Worm (Caenorhabditis elegans) whole organism, L3 larva: ENCODE results near the gene cchl-1.

Experiments used
- R02D3.7 ChIP-seq: fragments of 150-350 bp; optimal IDR thresholded peaks from 2 replicates; lab custom pipeline; 2014; ENCODE audit warnings: missing biosample characterization, missing genetic modification characterization
- aly-2 ChIP-seq: fragments of 150-350 bp; optimal IDR thresholded peaks from 2 replicates; lab custom pipeline; 2014; ENCODE audit warnings: missing biosample characterization, missing genetic modification characterization
- ama-1 ChIP-seq: fragments of 150-350 bp; optimal IDR thresholded peaks from 2 replicates; lab custom pipeline; 2018
- ceh-28 ChIP-seq: fragments of 150-350 bp; optimal IDR thresholded peaks from 2 replicates; lab custom pipeline; 2014; ENCODE audit warnings: missing biosample characterization, missing genetic modification reagents, missing genetic modification characterization
- ceh-9 ChIP-seq: sonication (generic microtip); optimal IDR thresholded peaks from 2 replicates; lab custom pipeline; 2018; ENCODE audit warnings: missing biosample characterization, missing genetic modification characterization
- daf-12 ChIP-seq: fragments of 150-350 bp; optimal IDR thresholded peaks from 2 replicates; lab custom pipeline; 2014; ENCODE audit warnings: missing biosample characterization, missing genetic modification reagents, missing genetic modification characterization
- egl-5 ChIP-seq: fragments of 150-350 bp; optimal IDR thresholded peaks from 2 replicates; lab custom pipeline; 2017; ENCODE audit warnings: missing biosample characterization, missing genetic modification reagents, missing genetic modification characterization, inconsistent platforms
- elt-1 ChIP-seq: fragments of 150-350 bp; optimal IDR thresholded peaks from 2 replicates; lab custom pipeline; 2014; ENCODE audit warnings: missing biosample characterization, missing genetic modification characterization
- elt-2 ChIP-seq: sonication (generic microtip); optimal IDR thresholded peaks from 2 replicates; lab custom pipeline; 2016; ENCODE audit warnings: missing genetic modification reagents, mild to moderate bottlenecking, missing genetic modification characterization, missing compliant biosample characterization
- eor-1 ChIP-seq, 2 experiments: fragments of 150-350 bp; optimal IDR thresholded peaks; 2 replicates each; lab custom pipeline; 2014 to 2018; ENCODE audit warnings: missing biosample characterization in 2 of 2, missing genetic modification characterization in 2 of 2
- fkh-10 ChIP-seq: sonication (generic microtip); optimal IDR thresholded peaks from 2 replicates; lab custom pipeline; 2017; ENCODE audit warnings: missing biosample characterization, missing genetic modification reagents, missing genetic modification characterization
- fkh-2 ChIP-seq: fragments of 150-350 bp; optimal IDR thresholded peaks from 2 replicates; lab custom pipeline; 2014; ENCODE audit warnings: missing biosample characterization, missing genetic modification reagents, missing genetic modification characterization
- hmg-11 ChIP-seq: sonication (generic microtip); optimal IDR thresholded peaks from 2 replicates; lab custom pipeline; 2016; ENCODE audit warnings: missing genetic modification characterization, missing compliant biosample characterization
- lin-39 ChIP-seq: fragments of 150-350 bp; optimal IDR thresholded peaks from 2 replicates; lab custom pipeline; 2018; ENCODE audit warnings: missing biosample characterization, missing genetic modification reagents, missing genetic modification characterization
- lsy-12 ChIP-seq: sonication (generic microtip); optimal IDR thresholded peaks from 2 replicates; lab custom pipeline; 2016; ENCODE audit warnings: mild to moderate bottlenecking, missing genetic modification characterization, missing compliant biosample characterization
- mdl-1 ChIP-seq: fragments of 150-350 bp; optimal IDR thresholded peaks from 2 replicates; lab custom pipeline; 2014; ENCODE audit warnings: missing biosample characterization, missing genetic modification characterization
- nfya-1 ChIP-seq: sonication (generic microtip); optimal IDR thresholded peaks from 2 replicates; lab custom pipeline; 2017; ENCODE audit warnings: missing genetic modification characterization, mild to moderate bottlenecking, missing compliant biosample characterization, antibody characterized with exemption, moderate library complexity; ENCODE audit not compliant: insufficient read depth
- nhr-11 ChIP-seq: fragments of 150-350 bp; optimal IDR thresholded peaks from 2 replicates; lab custom pipeline; 2014; ENCODE audit warnings: missing biosample characterization, missing genetic modification characterization
- nhr-23 ChIP-seq: fragments of 150-350 bp; optimal IDR thresholded peaks from 2 replicates; lab custom pipeline; 2014; ENCODE audit warnings: missing biosample characterization, missing genetic modification reagents, missing genetic modification characterization
- nhr-237 ChIP-seq: fragments of 150-350 bp; optimal IDR thresholded peaks from 2 replicates; lab custom pipeline; 2014; ENCODE audit warnings: missing biosample characterization, missing genetic modification characterization
- nhr-25 ChIP-seq: sonication (generic microtip); optimal IDR thresholded peaks from 2 replicates; lab custom pipeline; 2017; ENCODE audit warnings: missing biosample characterization, missing genetic modification characterization
- nhr-28 ChIP-seq: fragments of 150-350 bp; optimal IDR thresholded peaks from 2 replicates; lab custom pipeline; 2014; ENCODE audit warnings: missing biosample characterization, missing genetic modification characterization
- nhr-43 ChIP-seq: sonication (generic microtip); optimal IDR thresholded peaks from 2 replicates; lab custom pipeline; 2016; ENCODE audit warnings: mild to moderate bottlenecking, missing genetic modification characterization, missing compliant biosample characterization; ENCODE audit not compliant: poor library complexity, severe bottlenecking
- nhr-67 ChIP-seq: fragments of 150-350 bp; optimal IDR thresholded peaks from 2 replicates; lab custom pipeline; 2014; ENCODE audit warnings: missing biosample characterization, missing genetic modification characterization
- nhr-76 ChIP-seq: fragments of 150-350 bp; sonication (generic microtip); optimal IDR thresholded peaks from 5 replicates; lab custom pipeline; 2014; ENCODE audit warnings: missing biosample characterization, missing genetic modification characterization
- nhr-77 ChIP-seq: fragments of 150-350 bp; optimal IDR thresholded peaks from 2 replicates; lab custom pipeline; 2014; ENCODE audit warnings: missing biosample characterization, missing genetic modification characterization
- pha-4 ChIP-seq: fragments of 150-350 bp; optimal IDR thresholded peaks from 2 replicates; lab custom pipeline; 2014; ENCODE audit warnings: missing biosample characterization, missing genetic modification reagents, missing genetic modification characterization
- pqm-1 ChIP-seq: fragments of 150-350 bp; optimal IDR thresholded peaks from 2 replicates; lab custom pipeline; 2017; ENCODE audit warnings: missing biosample characterization, missing genetic modification characterization, inconsistent platforms
- sea-2 ChIP-seq: fragments of 150-350 bp; sonication (generic microtip); optimal IDR thresholded peaks from 4 replicates; lab custom pipeline; 2014; ENCODE audit warnings: missing biosample characterization, missing genetic modification reagents, missing genetic modification characterization
- skn-1 ChIP-seq: fragments of 150-350 bp; optimal IDR thresholded peaks from 2 replicates; lab custom pipeline; 2014; ENCODE audit warnings: missing biosample characterization, missing genetic modification characterization
- snpc-4 ChIP-seq: fragments of 150-350 bp; optimal IDR thresholded peaks from 2 replicates; lab custom pipeline; 2014; ENCODE audit warnings: missing biosample characterization, missing genetic modification characterization
- tbx-2 ChIP-seq: sonication (generic microtip); optimal IDR thresholded peaks from 2 replicates; lab custom pipeline; 2016; ENCODE audit warnings: mild to moderate bottlenecking, missing genetic modification characterization, missing compliant biosample characterization
- unc-39 ChIP-seq: sonication (generic microtip); optimal IDR thresholded peaks from 4 replicates; lab custom pipeline; 2017; ENCODE audit warnings: missing biosample characterization, missing genetic modification characterization
- zag-1 ChIP-seq: fragments of 150-350 bp; optimal IDR thresholded peaks from 2 replicates; lab custom pipeline; 2014; ENCODE audit warnings: missing biosample characterization, missing genetic modification characterization
- ztf-4 ChIP-seq: fragments of 150-350 bp; optimal IDR thresholded peaks from 2 replicates; lab custom pipeline; 2014; ENCODE audit warnings: missing biosample characterization, missing genetic modification characterization

Gene cchl-1

DNA sequence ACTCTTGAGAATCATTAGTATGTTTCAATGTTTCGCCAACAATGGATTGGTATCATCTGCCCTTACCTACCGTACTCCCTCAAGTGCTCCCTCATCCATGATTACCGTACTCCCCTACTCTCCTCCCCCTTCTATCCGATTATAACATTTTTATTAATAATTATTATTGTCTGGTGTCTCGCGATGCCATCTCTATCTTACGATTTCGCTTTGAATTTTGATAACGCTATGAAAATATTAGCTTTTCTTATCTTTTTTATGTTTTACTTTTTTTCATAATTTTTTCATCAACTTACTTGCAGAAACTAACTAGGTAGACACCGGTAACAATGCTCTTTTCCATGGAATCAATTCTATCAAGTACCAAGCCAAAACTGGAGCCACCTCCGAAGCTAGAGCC, 45.5 kb upstream of the cchl-1 start, which contains the start of gene unc-130:
Gene unc-130, plus strand, starts transcription at position 301 of the 400 bp plus-strand sequence.
- TF ChIP-seq ztf-4 (tag; lab: Kevin White, UChicago) (no peak), elt-2 (peak; percentile 27)

DNA sequence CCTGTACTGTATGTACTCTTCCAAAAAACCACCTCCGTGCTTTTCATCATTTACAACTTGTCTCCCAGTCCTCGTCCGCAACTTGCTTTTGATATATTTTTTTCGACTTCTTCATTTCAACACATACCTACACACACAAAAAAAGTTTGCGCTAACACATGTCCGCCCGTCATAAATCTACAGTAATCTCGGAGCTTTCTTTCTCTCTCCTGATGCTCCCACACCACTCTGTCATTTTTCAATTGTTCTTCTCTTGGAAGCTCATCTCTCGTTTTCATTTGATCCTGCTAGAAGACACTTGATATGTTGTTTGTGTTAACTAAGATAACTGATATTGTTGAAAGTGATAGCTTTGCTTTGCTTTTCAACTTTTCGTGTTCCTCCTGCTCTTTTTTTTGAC, 45.0 kb upstream of the cchl-1 start:
- TF ChIP-seq zag-1 (tag; lab: Kevin White, UChicago): no peak
- no peak for TF ChIP-seq lsy-12 (tag; lab: Kevin White, UChicago)
- no peak for TF ChIP-seq snpc-4
- no peak for TF ChIP-seq nhr-76 (tag; lab: Kevin White, UChicago)
- TF ChIP-seq tbx-2 (tag; lab: Kevin White, UChicago): no peak
- no peak for TF ChIP-seq aly-2
- TF ChIP-seq nhr-237 (tag; lab: Kevin White, UChicago): no peak
- no peak for TF ChIP-seq nhr-25 (tag; lab: Kevin White, UChicago)
- TF ChIP-seq daf-12: no peak
- TF ChIP-seq eor-1 (tag; optimal IDR thresholded peaks at IDR 0.05; lab: Kevin White, UChicago): no peak

DNA sequence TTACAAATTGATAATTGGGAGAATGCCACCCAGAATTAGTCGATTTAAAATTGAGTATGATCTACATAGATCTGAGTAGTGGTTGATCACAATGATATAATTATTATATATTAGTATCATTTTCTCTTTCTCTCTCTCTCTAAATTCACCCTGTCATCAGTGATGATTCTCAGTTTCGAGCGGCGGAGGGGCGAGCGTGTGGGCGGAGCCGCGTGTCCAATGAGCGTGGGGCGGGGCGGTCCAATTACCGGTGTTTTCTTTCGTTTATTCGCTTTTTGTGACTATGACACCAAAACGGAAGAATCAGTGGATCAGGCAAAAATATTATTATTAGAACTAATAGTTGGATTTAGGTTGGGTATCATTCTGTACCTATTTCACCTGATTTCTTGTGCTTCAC, 43.8 kb upstream of the cchl-1 start:
- TF ChIP-seq zag-1 (tag; lab: Kevin White, UChicago) (no peak), elt-2 (peak; percentile 8), nfya-1 (tag; lab: Kevin White, UChicago) (peak; percentile 95), nhr-237 (tag; lab: Kevin White, UChicago) (no peak), unc-39 (tag; lab: Kevin White, UChicago) (no peak), ceh-9 (tag; lab: Kevin White, UChicago) (no peak), nhr-23 (no peak), nhr-43 (no peak), nhr-11 (tag; lab: Kevin White, UChicago) (no peak), nhr-28 (no peak), fkh-10 (GFP tag; lab: Kevin White, UChicago) (no peak), fkh-2 (tag; lab: Kevin White, UChicago) (no peak), skn-1 (tag; lab: Kevin White, UChicago) (no peak), R02D3.7 (no peak)

DNA sequence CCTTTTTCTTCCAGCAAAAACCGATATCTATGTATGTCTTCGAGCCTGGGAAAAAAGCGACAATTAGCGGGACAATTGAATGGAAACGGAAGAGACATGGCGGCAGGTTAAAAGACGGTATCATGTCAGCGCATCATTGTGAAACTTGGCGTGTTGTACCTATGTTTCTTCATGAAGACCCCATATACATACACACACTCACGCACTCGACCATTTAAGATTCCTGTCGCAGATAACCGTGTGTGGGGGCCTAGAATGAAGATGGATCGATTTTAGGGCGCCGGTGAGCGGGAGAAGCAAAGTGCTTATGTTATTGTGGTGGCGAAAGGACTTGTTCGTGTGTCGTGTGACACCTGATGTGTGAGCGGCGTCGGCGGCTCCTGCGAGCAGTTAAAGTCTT, 40.7 kb upstream of the cchl-1 start:
- TF ChIP-seq elt-2 (no peak), ceh-9 (tag; lab: Kevin White, UChicago) (no peak), elt-1 (tag; lab: Kevin White, UChicago) (peak; percentile 12), pqm-1 (tag; lab: Kevin White, UChicago) (no peak), nhr-23 (no peak), nhr-25 (tag; lab: Kevin White, UChicago) (peak; percentile 24), nhr-43 (no peak), sea-2 (no peak)

DNA sequence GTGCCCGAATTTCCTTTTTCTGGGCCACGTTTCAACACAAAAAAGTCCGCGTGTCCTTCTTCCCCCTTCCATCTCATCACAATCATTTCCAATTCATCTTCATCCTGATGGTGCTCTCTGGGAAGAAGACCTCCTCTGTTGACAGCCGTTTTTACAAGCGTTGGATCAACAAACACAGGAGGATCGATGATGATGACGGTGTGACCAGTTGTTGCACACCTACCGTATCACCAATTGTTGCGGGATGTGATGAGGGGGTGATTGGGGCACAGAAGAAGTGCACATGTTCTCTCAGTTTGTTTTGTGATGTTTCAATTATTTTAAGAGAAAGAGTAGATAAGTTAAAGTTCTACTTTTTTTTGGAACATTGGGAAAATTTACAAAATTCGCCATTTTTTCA, 39.3 kb upstream of the cchl-1 start:
- no peak for TF ChIP-seq R02D3.7
- TF ChIP-seq lin-39 (tag; lab: Kevin White, UChicago): peak; percentile 28
- TF ChIP-seq nfya-1 (tag; lab: Kevin White, UChicago): peak; percentile 25
- TF ChIP-seq zag-1 (tag; lab: Kevin White, UChicago): no peak
- TF ChIP-seq sea-2: no peak
- TF ChIP-seq nhr-67 (tag; lab: Kevin White, UChicago): no peak
- TF ChIP-seq lsy-12 (tag; lab: Kevin White, UChicago): no peak
- TF ChIP-seq ceh-28 (tag; lab: Kevin White, UChicago): no peak
- TF ChIP-seq hmg-11 (tag; lab: Kevin White, UChicago): no peak
- no peak for TF ChIP-seq nhr-28
- TF ChIP-seq nhr-77 (tag; lab: Kevin White, UChicago): no peak
- no peak for TF ChIP-seq pha-4 (tag; lab: Kevin White, UChicago)
- no peak for TF ChIP-seq egl-5 (tag; lab: Kevin White, UChicago)
- TF ChIP-seq daf-12: no peak
- TF ChIP-seq nhr-237 (tag; lab: Kevin White, UChicago): no peak
- TF ChIP-seq mdl-1 (tag; lab: Kevin White, UChicago): no peak
- TF ChIP-seq ama-1 (lab: Kevin White, UChicago): no peak
